Fruit fly (Drosophila melanogaster) whole organism, embryonic: ENCODE results near the gene CG17154.
A peak's percentile ranks its signal among the peaks of the same experiment; 100 is the strongest.

Experiments used
- B-H1 ChIP-seq: fragments of 200-800 bp; sonication (Bioruptor generic); IDR thresholded peaks from 3 replicates; pipeline ENCODE4 v1.3.6; 2022; ENCODE audit warnings: missing biosample characterization, missing genetic modification characterization
- Blimp-1 ChIP-seq: fragments of 200-800 bp; sonication (Bioruptor generic); optimal IDR thresholded peaks from 3 replicates; lab custom pipeline; 2018; ENCODE audit warnings: missing biosample characterization, missing genetic modification characterization, mild to moderate bottlenecking, moderate library complexity, missing genetic modification reagents
- CG10267 ChIP-seq: fragments of 200-800 bp; sonication (Bioruptor generic); optimal IDR thresholded peaks from 2 replicates; lab custom pipeline; 2018; ENCODE audit warnings: missing biosample characterization, mild to moderate bottlenecking, missing genetic modification characterization, moderate library complexity
- CG10959 ChIP-seq: fragments of 200-800 bp; sonication (Bioruptor generic); IDR thresholded peaks from 2 replicates; pipeline ENCODE4 v1.3.6; 2022; ENCODE audit warnings: missing biosample characterization, missing genetic modification characterization
- CG12071 ChIP-seq: fragments of 200-800 bp; sonication (Bioruptor generic); optimal IDR thresholded peaks from 3 replicates; lab custom pipeline; 2018; ENCODE audit warnings: missing biosample characterization, mild to moderate bottlenecking, missing genetic modification characterization
- CG15601 ChIP-seq: fragments of 200-800 bp; sonication (Bioruptor generic); optimal IDR thresholded peaks from 3 replicates; lab custom pipeline; 2019; ENCODE audit warnings: missing biosample characterization, mild to moderate bottlenecking, missing genetic modification characterization, moderate library complexity
- CG16779 ChIP-seq: fragments of 200-800 bp; sonication (Bioruptor generic); IDR thresholded peaks from 2 replicates; pipeline ENCODE4 v1.3.6; 2022; ENCODE audit warnings: missing biosample characterization, missing genetic modification characterization
- CG1832 ChIP-seq: fragments of 200-800 bp; sonication (Bioruptor generic); optimal IDR thresholded peaks from 2 replicates; lab custom pipeline; 2017; ENCODE audit warnings: missing biosample characterization, mild to moderate bottlenecking, missing genetic modification characterization, inconsistent platforms
- CG2889 ChIP-seq: fragments of 200-800 bp; sonication (Bioruptor generic); IDR thresholded peaks from 3 replicates; pipeline ENCODE4 v1.3.6; 2022; ENCODE audit warnings: missing biosample characterization, missing genetic modification characterization
- CG30403 ChIP-seq: fragments of 200-800 bp; sonication (Bioruptor generic); optimal IDR thresholded peaks from 3 replicates; lab custom pipeline; 2016; ENCODE audit warnings: missing biosample characterization, missing genetic modification characterization
- CG34422 ChIP-seq: fragments of 200-800 bp; sonication (Bioruptor generic); IDR thresholded peaks from 3 replicates; pipeline ENCODE4 v1.3.6; 2022; ENCODE audit warnings: missing biosample characterization, missing genetic modification characterization
- CG6765 ChIP-seq: fragments of 200-800 bp; sonication (Bioruptor generic); optimal IDR thresholded peaks from 3 replicates; lab custom pipeline; 2017; ENCODE audit warnings: missing biosample characterization, mild to moderate bottlenecking, missing genetic modification characterization
- CG7357 ChIP-seq: fragments of 200-800 bp; sonication (Bioruptor generic); IDR thresholded peaks from 3 replicates; pipeline ENCODE4 v1.3.6; 2022; ENCODE audit warnings: missing biosample characterization, missing genetic modification characterization
- CG7786 ChIP-seq: fragments of 200-800 bp; sonication (Bioruptor generic); optimal IDR thresholded peaks from 2 replicates; lab custom pipeline; 2016; ENCODE audit warnings: missing biosample characterization, missing genetic modification characterization
- CG7839 ChIP-seq: fragments of 200-800 bp; sonication (Bioruptor generic); optimal IDR thresholded peaks from 3 replicates; lab custom pipeline; 2018; ENCODE audit warnings: missing biosample characterization, mild to moderate bottlenecking, missing genetic modification characterization, moderate library complexity
- CG9797 ChIP-seq: fragments of 200-800 bp; sonication (Bioruptor generic); optimal IDR thresholded peaks from 3 replicates; lab custom pipeline; 2018; ENCODE audit warnings: missing biosample characterization, mild to moderate bottlenecking, missing genetic modification characterization
- CG9876 ChIP-seq: fragments of 200-800 bp; sonication (Bioruptor generic); optimal IDR thresholded peaks from 2 replicates; lab custom pipeline; 2016; ENCODE audit warnings: missing biosample characterization, missing genetic modification characterization
- CoRest ChIP-seq: fragments of 200-800 bp; sonication (Bioruptor generic); optimal IDR thresholded peaks from 3 replicates; lab custom pipeline; 2018; ENCODE audit warnings: missing biosample characterization, mild to moderate bottlenecking, missing genetic modification characterization, moderate library complexity
- Dip2 ChIP-seq: fragments of 200-800 bp; sonication (Bioruptor generic); IDR thresholded peaks from 2 replicates; pipeline ENCODE4 v1.3.6; 2022; ENCODE audit warnings: missing biosample characterization, missing genetic modification characterization
- Eip74EF ChIP-seq, 2 experiments: fragments of 200-800 bp in 1 of 2; fragments of >200 bp in 1 of 2; sonication (Bioruptor generic) in 1 of 2; optimal IDR thresholded peaks; 2 replicates each; lab custom pipeline; 2017 to 2019; ENCODE audit warnings: missing biosample characterization in 2 of 2, missing genetic modification characterization in 2 of 2, mild to moderate bottlenecking in 1 of 2, moderate library complexity in 1 of 2
- HLH54F ChIP-seq: fragments of 200-800 bp; sonication (Bioruptor generic); optimal IDR thresholded peaks from 3 replicates; lab custom pipeline; 2016; ENCODE audit warnings: missing biosample characterization, missing genetic modification characterization
- Hr39 ChIP-seq: fragments of >200 bp; optimal IDR thresholded peaks from 2 replicates; lab custom pipeline; 2017
- Lpt ChIP-seq: fragments of >200 bp; optimal IDR thresholded peaks from 2 replicates; lab custom pipeline; 2018; ENCODE audit warnings: missing biosample characterization, missing genetic modification characterization
- MBD-R2 ChIP-seq: fragments of 200-800 bp; sonication (Bioruptor generic); IDR thresholded peaks from 2 replicates; pipeline ENCODE4 v1.3.6; 2022; ENCODE audit warnings: missing biosample characterization, missing genetic modification characterization
- Meics ChIP-seq: fragments of 200-800 bp; sonication (Bioruptor generic); optimal IDR thresholded peaks from 2 replicates; lab custom pipeline; 2017; ENCODE audit warnings: missing biosample characterization, mild to moderate bottlenecking, missing genetic modification characterization
- Nf-YC ChIP-seq: fragments of 200-800 bp; optimal IDR thresholded peaks from 3 replicates; lab custom pipeline; 2019; ENCODE audit warnings: missing biosample characterization, mild to moderate bottlenecking, missing genetic modification characterization, moderate library complexity
- Pdp1 ChIP-seq, 2 experiments: fragments of 200-800 bp; sonication (Bioruptor generic); optimal IDR thresholded peaks; 3 replicates each; lab custom pipeline; 2016; ENCODE audit warnings: missing biosample characterization in 2 of 2, missing genetic modification characterization in 2 of 2, mild to moderate bottlenecking in 1 of 2, moderate library complexity in 1 of 2
- Sin3A ChIP-seq: fragments of >200 bp; optimal IDR thresholded peaks from 2 replicates; lab custom pipeline; 2018
- Tbp ChIP-seq: fragments of >200 bp; optimal IDR thresholded peaks from 2 replicates; lab custom pipeline; 2018; ENCODE audit warnings: missing biosample characterization, missing genetic modification characterization
- Xbp1 ChIP-seq: fragments of 200-800 bp; sonication (Bioruptor generic); optimal IDR thresholded peaks from 3 replicates; lab custom pipeline; 2016; ENCODE audit warnings: missing biosample characterization, mild to moderate bottlenecking, missing genetic modification characterization
- ab ChIP-seq: fragments of 200-800 bp; sonication (Bioruptor generic); optimal IDR thresholded peaks from 2 replicates; lab custom pipeline; 2016; ENCODE audit warnings: missing biosample characterization, missing genetic modification characterization
- amos ChIP-seq: fragments of 200-800 bp; sonication (Bioruptor generic); IDR thresholded peaks from 2 replicates; pipeline ENCODE4 v1.3.6; 2022; ENCODE audit warnings: missing biosample characterization, missing genetic modification characterization; ENCODE audit not compliant: partially characterized antibody
- ara ChIP-seq: fragments of 200-800 bp; sonication (Bioruptor generic); IDR thresholded peaks from 2 replicates; pipeline ENCODE4 v1.3.6; 2022; ENCODE audit warnings: missing biosample characterization, missing genetic modification characterization
- ash1 ChIP-seq: fragments of 200-800 bp; sonication (Bioruptor generic); optimal IDR thresholded peaks from 2 replicates; lab custom pipeline; 2018; ENCODE audit warnings: missing biosample characterization, mild to moderate bottlenecking, missing genetic modification characterization
- bsh ChIP-seq, 2 experiments: fragments of 200-800 bp; sonication (Bioruptor generic); optimal IDR thresholded peaks; 2 replicates each; lab custom pipeline; 2017 to 2018; ENCODE audit warnings: mild to moderate bottlenecking in 2 of 2, missing biosample characterization in 2 of 2, missing genetic modification characterization in 2 of 2, moderate library complexity in 1 of 2
- chinmo ChIP-seq: fragments of 200-800 bp; sonication (Bioruptor generic); IDR thresholded peaks from 4 replicates; pipeline ENCODE4 v1.3.6; 2022; ENCODE audit warnings: missing biosample characterization, missing genetic modification characterization; ENCODE audit not compliant: partially characterized antibody
- chm ChIP-seq: fragments of 200-800 bp; sonication (Bioruptor generic); IDR thresholded peaks from 2 replicates; pipeline ENCODE4 v1.3.6; 2022; ENCODE audit warnings: missing biosample characterization, missing genetic modification characterization
- fd3F ChIP-seq: fragments of 200-800 bp; sonication (Bioruptor generic); optimal IDR thresholded peaks from 2 replicates; lab custom pipeline; 2018; ENCODE audit warnings: missing biosample characterization, mild to moderate bottlenecking, missing genetic modification characterization, moderate library complexity
- gcm ChIP-seq: fragments of 200-800 bp; sonication (Bioruptor generic); optimal IDR thresholded peaks from 2 replicates; lab custom pipeline; 2019; ENCODE audit warnings: missing biosample characterization, mild to moderate bottlenecking, missing genetic modification characterization, moderate library complexity
- gem ChIP-seq: fragments of 200-800 bp; sonication (Bioruptor generic); optimal IDR thresholded peaks from 2 replicates; lab custom pipeline; 2019; ENCODE audit warnings: missing biosample characterization, mild to moderate bottlenecking, missing genetic modification characterization, moderate library complexity
- insv ChIP-seq, 2 experiments: fragments of 200-800 bp; sonication (Bioruptor generic); optimal IDR thresholded peaks; 3 replicates each; lab custom pipeline; 2016 to 2018; ENCODE audit warnings: missing biosample characterization in 2 of 2, missing genetic modification characterization in 2 of 2
- kah ChIP-seq: fragments of 200-800 bp; sonication (Bioruptor generic); optimal IDR thresholded peaks from 2 replicates; lab custom pipeline; 2018; ENCODE audit warnings: missing biosample characterization, mild to moderate bottlenecking, missing genetic modification characterization
- kni ChIP-seq: fragments of 200-800 bp; sonication (Bioruptor generic); optimal IDR thresholded peaks from 3 replicates; lab custom pipeline; 2017; ENCODE audit warnings: mild to moderate bottlenecking, missing biosample characterization, missing genetic modification reagents, missing genetic modification characterization
- nerfin-2 ChIP-seq: fragments of 200-800 bp; sonication (Bioruptor generic); IDR thresholded peaks from 2 replicates; pipeline ENCODE4 v1.3.6; 2022; ENCODE audit warnings: missing biosample characterization, missing genetic modification characterization; ENCODE audit not compliant: partially characterized antibody
- slou ChIP-seq: fragments of 200-800 bp; sonication (Bioruptor generic); optimal IDR thresholded peaks from 3 replicates; lab custom pipeline; 2016; ENCODE audit warnings: missing biosample characterization, missing genetic modification characterization
- sug ChIP-seq: fragments of 200-800 bp; optimal IDR thresholded peaks from 2 replicates; lab custom pipeline; 2019; ENCODE audit warnings: missing biosample characterization, mild to moderate bottlenecking, missing genetic modification characterization, moderate library complexity
- tio ChIP-seq: fragments of 200-800 bp; sonication (Bioruptor generic); optimal IDR thresholded peaks from 2 replicates; lab custom pipeline; 2017; ENCODE audit warnings: missing biosample characterization, missing genetic modification characterization, inconsistent platforms
- vnd ChIP-seq: fragments of 200-800 bp; sonication (Bioruptor generic); IDR thresholded peaks from 3 replicates; pipeline ENCODE4 v1.3.6; 2022; ENCODE audit warnings: missing biosample characterization, missing genetic modification characterization; ENCODE audit not compliant: partially characterized antibody
- wdn ChIP-seq: fragments of 200-800 bp; sonication (Bioruptor generic); IDR thresholded peaks from 2 replicates; pipeline ENCODE4 v1.3.6; 2022; ENCODE audit warnings: missing biosample characterization, missing genetic modification characterization
- zen ChIP-seq: fragments of 200-800 bp; sonication (Bioruptor generic); optimal IDR thresholded peaks from 3 replicates; lab custom pipeline; 2018; ENCODE audit warnings: missing biosample characterization, mild to moderate bottlenecking, missing genetic modification characterization, moderate library complexity
- zfh1 ChIP-seq: fragments of 200-800 bp; sonication (Bioruptor generic); IDR thresholded peaks from 3 replicates; pipeline ENCODE4 v1.3.6; 2022; ENCODE audit warnings: missing biosample characterization, missing genetic modification characterization

Gene CG17154

dm6 chr3L:12124138-12124583 lies 35.7 kb downstream of the CG17154 start:
- TF ChIP-seq CG30403 (GFP tag; lab: Kevin White, UChicago), result no peak
- TF ChIP-seq ara (GFP tag; lab: Robert Waterston, UW), result 0 out of 2 replicates have a peak, but pooled peaks have one; percentile 23
- no peak for TF ChIP-seq Lpt
- no peak for TF ChIP-seq Xbp1 (GFP tag; lab: Kevin White, UChicago)
- peak; percentile 23; the same call in 1 of the 2 replicates for TF ChIP-seq amos (GFP tag; lab: Robert Waterston, UW)
- peak; percentile 89 for TF ChIP-seq CG1832 (GFP tag; lab: Kevin White, UChicago)
- TF ChIP-seq MBD-R2 (GFP tag; lab: Robert Waterston, UW), result peak; percentile 70
- TF ChIP-seq chinmo (GFP tag; lab: Robert Waterston, UW), result peak; percentile 97
- no peak for TF ChIP-seq Dip2 (GFP tag; lab: Robert Waterston, UW)
- no peak for TF ChIP-seq B-H1 (GFP tag; lab: Robert Waterston, UW)
- no peak for TF ChIP-seq Blimp-1
- TF ChIP-seq CoRest (tag; lab: Kevin White, UChicago), result peak; percentile 57
- TF ChIP-seq Eip74EF (GFP tag; optimal IDR thresholded peaks at IDR 0.05; lab: Kevin White, UChicago), result no peak
- no peak for TF ChIP-seq Meics
- no peak for TF ChIP-seq wdn (GFP tag; lab: Robert Waterston, UW)
- TF ChIP-seq HLH54F (GFP tag; lab: Kevin White, UChicago), result no peak
- TF ChIP-seq nerfin-2, result no peak
- TF ChIP-seq kah (GFP tag; lab: Kevin White, UChicago), result peak; percentile 74
- TF ChIP-seq Hr39 (lab: Kevin White, UChicago), result no peak
- peak in 1 of 2 experiments; percentile 1 for TF ChIP-seq insv (GFP tag; optimal IDR thresholded peaks at IDR 0.05; lab: Kevin White, UChicago)
- TF ChIP-seq CG16779, result no peak
- no peak for TF ChIP-seq CG7839 (tag; lab: Kevin White, UChicago)
- no peak for TF ChIP-seq CG2889 (GFP tag; lab: Robert Waterston, UW)
- TF ChIP-seq CG10267 (tag; lab: Kevin White, UChicago), result no peak
- TF ChIP-seq CG9876 (GFP tag; lab: Kevin White, UChicago), result no peak
- TF ChIP-seq CG10959, result no peak
- TF ChIP-seq zen (tag; lab: Kevin White, UChicago), result peak; percentile 56
- peak; percentile 100 for TF ChIP-seq sug (tag; lab: Kevin White, UChicago)
- peak in 1 of 2 experiments; percentile 18 for TF ChIP-seq Pdp1 (GFP tag; optimal IDR thresholded peaks at IDR 0.05; lab: Kevin White, UChicago)
- no peak for TF ChIP-seq vnd (GFP tag; lab: Robert Waterston, UW)
- TF ChIP-seq gem, result no peak
- no peak for TF ChIP-seq ab (GFP tag; lab: Kevin White, UChicago)
- no peak for TF ChIP-seq zfh1 (GFP tag; lab: Robert Waterston, UW)
- peak; percentile 2 to 4 for TF ChIP-seq bsh (GFP tag; optimal IDR thresholded peaks at IDR 0.05; lab: Kevin White, UChicago)
- no peak for TF ChIP-seq CG6765 (GFP tag; lab: Kevin White, UChicago)
- peak; percentile 97 for TF ChIP-seq CG34422 (GFP tag; lab: Robert Waterston, UW)
- no peak for TF ChIP-seq CG7357 (GFP tag; lab: Robert Waterston, UW)
- peak; percentile 47 for TF ChIP-seq gcm (GFP tag; lab: Kevin White, UChicago)
- peak; percentile 74 for TF ChIP-seq kni (GFP tag; lab: Kevin White, UChicago)
- TF ChIP-seq ash1 (GFP tag; lab: Kevin White, UChicago), result peak; percentile 47
- peak; percentile 86 for TF ChIP-seq Nf-YC
- TF ChIP-seq slou (GFP tag; lab: Kevin White, UChicago), result no peak
- TF ChIP-seq CG12071, result peak; percentile 88
- TF ChIP-seq fd3F (GFP tag; lab: Kevin White, UChicago), result no peak
- peak; percentile 40; the same call in 1 of the 2 replicates for TF ChIP-seq chm
- TF ChIP-seq Tbp, result no peak
- TF ChIP-seq CG9797 (GFP tag; lab: Kevin White, UChicago), result no peak
- TF ChIP-seq CG7786 (GFP tag; lab: Kevin White, UChicago), result no peak
- no peak for TF ChIP-seq tio (GFP tag; lab: Kevin White, UChicago)
- TF ChIP-seq CG15601 (tag; lab: Kevin White, UChicago), result peak; percentile 6
- no peak for TF ChIP-seq Sin3A (lab: Kevin White, UChicago)
